Fruit fly (Drosophila melanogaster): ENCODE results near the gene axed.

axed gene

DNA sequence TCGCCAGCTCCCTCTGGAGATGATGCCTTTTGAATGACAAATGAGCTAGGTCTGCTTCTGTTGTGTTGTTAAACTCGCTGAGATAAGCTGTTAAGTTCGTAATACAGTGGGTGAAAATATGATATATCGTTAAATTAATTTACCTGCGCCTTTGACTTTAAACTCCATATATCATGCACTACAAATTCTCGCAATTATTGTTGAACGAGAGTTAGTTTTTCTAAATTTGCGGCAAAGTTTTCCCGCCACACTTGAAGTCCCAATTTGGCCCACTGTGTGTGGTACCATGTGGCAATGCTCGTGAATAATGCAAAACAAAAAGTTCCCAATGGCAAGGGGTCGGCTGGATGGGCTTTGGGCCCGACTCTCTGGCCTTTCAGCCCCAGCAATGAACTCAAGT, 32.4 kb upstream of the axed start (continued):
- peak; percentile 54 for TF ChIP-seq Hsf (GFP tag; optimal IDR thresholded peaks at IDR 0.05)
- TF ChIP-seq zf30C (GFP tag; optimal IDR thresholded peaks at IDR 0.05) = no peak
- no peak for TF ChIP-seq CG30020 (tag; optimal IDR thresholded peaks at IDR 0.05)
- TF ChIP-seq E2f1 (GFP tag; IDR thresholded peaks at IDR 0.05) = peak; percentile 62
- peak; percentile 48; the same call in 2 of the 4 replicates for TF ChIP-seq Gug (GFP tag; IDR thresholded peaks at IDR 0.05)
- TF ChIP-seq gcm (GFP tag; optimal IDR thresholded peaks at IDR 0.05) = no peak
- 0 out of 2 replicates have a peak, but pooled peaks have one; percentile 18 for TF ChIP-seq CkIIα-i1 (GFP tag; IDR thresholded peaks at IDR 0.05)
- TF ChIP-seq CG4424 (GFP tag; optimal IDR thresholded peaks at IDR 0.05) = peak; percentile 23
- TF ChIP-seq bbx (GFP tag; IDR thresholded peaks at IDR 0.05; ENCODE audit: partially characterized antibody) = no peak
- TF ChIP-seq onecut (GFP tag; IDR thresholded peaks at IDR 0.05) = peak; percentile 27; the same call in 1 of the 2 replicates
- no peak for TF ChIP-seq CG10543 (GFP tag; optimal IDR thresholded peaks at IDR 0.05)
- TF ChIP-seq CG32532 (GFP tag; IDR thresholded peaks at IDR 0.05) = peak; percentile 68
- peak; percentile 37 for TF ChIP-seq CG15514 (GFP tag; optimal IDR thresholded peaks at IDR 0.05)
- TF ChIP-seq CG17612 (GFP tag; IDR thresholded peaks at IDR 0.05) = peak; percentile 46; the same call in 1 of the 2 replicates
- peak; percentile 59; the same call in 1 of the 2 replicates for TF ChIP-seq CG14014 (GFP tag; IDR thresholded peaks at IDR 0.05)
- peak; percentile 76 for TF ChIP-seq CG7839 (tag; optimal IDR thresholded peaks at IDR 0.05)
- no peak for TF ChIP-seq D19A (tag; optimal IDR thresholded peaks at IDR 0.05)
- no peak for TF ChIP-seq run (tag; optimal IDR thresholded peaks at IDR 0.05)
- TF ChIP-seq pb (GFP tag; optimal IDR thresholded peaks at IDR 0.05) = peak; percentile 62
- no peak for TF ChIP-seq Neu2 (GFP tag; optimal IDR thresholded peaks at IDR 0.05; ENCODE audit: borderline replicate concordance)
- peak; percentile 38 for TF ChIP-seq CG5245 (GFP tag; optimal IDR thresholded peaks at IDR 0.05)
- TF ChIP-seq Dip3 (GFP tag; optimal IDR thresholded peaks at IDR 0.05) = no peak
- TF ChIP-seq twi (tag; optimal IDR thresholded peaks at IDR 0.05) = no peak
- TF ChIP-seq amos (GFP tag; IDR thresholded peaks at IDR 0.05; ENCODE audit: partially characterized antibody) = no peak
- TF ChIP-seq ranshi (GFP tag; IDR thresholded peaks at IDR 0.05) = peak; percentile 61
- TF ChIP-seq Oaz (GFP tag; IDR thresholded peaks at IDR 0.05) = peak; percentile 44; the same call in 1 of the 2 replicates
- TF ChIP-seq Adf1 (GFP tag; IDR thresholded peaks at IDR 0.05) = no peak
- TF ChIP-seq Drgx (GFP tag; IDR thresholded peaks at IDR 0.05) = peak; percentile 78
- TF ChIP-seq CG7271 (tag; optimal IDR thresholded peaks at IDR 0.05) = no peak
- TF ChIP-seq bab2 (GFP tag; optimal IDR thresholded peaks at IDR 0.05) = peak; percentile 54
- TF ChIP-seq HLH54F (GFP tag; optimal IDR thresholded peaks at IDR 0.05) = no peak
- peak; percentile 74 for TF ChIP-seq H15 (GFP tag; IDR thresholded peaks at IDR 0.05)
- no peak for TF ChIP-seq CG10267 (tag; optimal IDR thresholded peaks at IDR 0.05)
- TF ChIP-seq Stat92E (GFP tag; optimal IDR thresholded peaks at IDR 0.05) = no peak
- TF ChIP-seq Ptx1 (GFP tag; IDR thresholded peaks at IDR 0.05) = peak; percentile 85
- TF ChIP-seq CG2199 (GFP tag; IDR thresholded peaks at IDR 0.05) = no peak
- TF ChIP-seq CG7357 (GFP tag; IDR thresholded peaks at IDR 0.05) = peak; percentile 68
- TF ChIP-seq Dad (GFP tag; optimal IDR thresholded peaks at IDR 0.05) = peak; percentile 13
- TF ChIP-seq tup (GFP tag; optimal IDR thresholded peaks at IDR 0.05) = no peak
- peak; percentile 83 for TF ChIP-seq lmd (GFP tag; IDR thresholded peaks at IDR 0.05)
- no peak for TF ChIP-seq MESR4 (GFP tag; optimal IDR thresholded peaks at IDR 0.05)
- peak; percentile 10 for TF ChIP-seq CG30431 (GFP tag; optimal IDR thresholded peaks at IDR 0.05)
- TF ChIP-seq Mrtf (GFP tag; IDR thresholded peaks at IDR 0.05) = 0 out of 3 replicates have a peak, but pooled peaks have one; percentile 48
- TF ChIP-seq CG42726 (GFP tag; IDR thresholded peaks at IDR 0.05; ENCODE audit: partially characterized antibody) = no peak
- TF ChIP-seq CG31365 (tag; optimal IDR thresholded peaks at IDR 0.05) = peak; percentile 44
- no peak for TF ChIP-seq sim (GFP tag; IDR thresholded peaks at IDR 0.05)
- peak; percentile 66 for TF ChIP-seq slbo (GFP tag; IDR thresholded peaks at IDR 0.05)
- peak; percentile 61 for TF ChIP-seq ind (GFP tag; optimal IDR thresholded peaks at IDR 0.05)
- TF ChIP-seq maf-S (GFP tag; optimal IDR thresholded peaks at IDR 0.05) = peak; percentile 7
- TF ChIP-seq sug (tag; optimal IDR thresholded peaks at IDR 0.05) = no peak
- TF ChIP-seq ftz-f1 (GFP tag; optimal IDR thresholded peaks at IDR 0.05) = no peak

Data from whole organism, embryonic.